Worm (Caenorhabditis elegans) whole organism, young adult: ENCODE measurements around the gene sri-31.

ENCODE experiments used
- attf-5 ChIP-seq: fragments of 200-800 bp; sonication (Bioruptor generic); optimal IDR thresholded peaks from 2 replicates; lab custom pipeline; 2018; ENCODE audit warnings: mild to moderate bottlenecking, missing genetic modification characterization, missing compliant biosample characterization
- egrh-3 ChIP-seq: fragments of 200-800 bp; sonication (Bioruptor generic); IDR thresholded peaks from 2 replicates; pipeline ENCODE4 v1.3.6; 2022; ENCODE audit warnings: missing genetic modification reagents, missing genetic modification characterization, missing compliant biosample characterization
- hmg-20 ChIP-seq: fragments of 200-800 bp; sonication (Bioruptor generic); IDR thresholded peaks from 2 replicates; pipeline ENCODE4 v1.3.6; 2022; ENCODE audit warnings: missing genetic modification reagents, missing genetic modification characterization, missing compliant biosample characterization
- pha-4 ChIP-seq: fragments of 150-350 bp; sonication (generic microtip); optimal IDR thresholded peaks from 2 replicates; lab custom pipeline; 2014; ENCODE audit warnings: missing biosample characterization, missing genetic modification reagents, missing genetic modification characterization

DNA sequence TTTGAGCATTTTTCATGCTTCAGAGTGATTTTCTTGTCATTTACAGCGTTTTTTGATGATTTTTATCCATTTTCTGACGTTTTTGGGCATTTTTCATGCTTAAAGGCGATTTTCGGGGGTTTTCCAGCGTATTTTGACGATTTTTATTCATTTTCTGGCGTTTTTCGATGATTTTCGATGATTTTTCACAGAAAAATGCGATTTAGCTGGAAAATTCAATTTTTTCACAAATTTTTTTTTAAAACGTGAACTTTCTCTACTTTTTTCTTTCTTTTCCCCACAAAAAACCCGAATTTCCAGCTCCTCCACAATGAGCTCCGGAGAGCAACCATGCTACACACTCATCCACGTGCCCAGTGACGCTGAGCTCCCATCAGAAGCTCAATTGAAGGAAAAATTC lies 27.7 kb downstream of the sri-31 start, which contains the start of gene copb-1:
- no peak for TF ChIP-seq pha-4
- TF ChIP-seq attf-5, result no peak
- no peak for TF ChIP-seq egrh-3 (GFP tag; lab: Robert Waterston, UW)
- TF ChIP-seq hmg-20 (GFP tag; lab: Robert Waterston, UW), result no peak
